Fruit fly (Drosophila melanogaster): ENCODE measurements around the gene CG5938.

DNA sequence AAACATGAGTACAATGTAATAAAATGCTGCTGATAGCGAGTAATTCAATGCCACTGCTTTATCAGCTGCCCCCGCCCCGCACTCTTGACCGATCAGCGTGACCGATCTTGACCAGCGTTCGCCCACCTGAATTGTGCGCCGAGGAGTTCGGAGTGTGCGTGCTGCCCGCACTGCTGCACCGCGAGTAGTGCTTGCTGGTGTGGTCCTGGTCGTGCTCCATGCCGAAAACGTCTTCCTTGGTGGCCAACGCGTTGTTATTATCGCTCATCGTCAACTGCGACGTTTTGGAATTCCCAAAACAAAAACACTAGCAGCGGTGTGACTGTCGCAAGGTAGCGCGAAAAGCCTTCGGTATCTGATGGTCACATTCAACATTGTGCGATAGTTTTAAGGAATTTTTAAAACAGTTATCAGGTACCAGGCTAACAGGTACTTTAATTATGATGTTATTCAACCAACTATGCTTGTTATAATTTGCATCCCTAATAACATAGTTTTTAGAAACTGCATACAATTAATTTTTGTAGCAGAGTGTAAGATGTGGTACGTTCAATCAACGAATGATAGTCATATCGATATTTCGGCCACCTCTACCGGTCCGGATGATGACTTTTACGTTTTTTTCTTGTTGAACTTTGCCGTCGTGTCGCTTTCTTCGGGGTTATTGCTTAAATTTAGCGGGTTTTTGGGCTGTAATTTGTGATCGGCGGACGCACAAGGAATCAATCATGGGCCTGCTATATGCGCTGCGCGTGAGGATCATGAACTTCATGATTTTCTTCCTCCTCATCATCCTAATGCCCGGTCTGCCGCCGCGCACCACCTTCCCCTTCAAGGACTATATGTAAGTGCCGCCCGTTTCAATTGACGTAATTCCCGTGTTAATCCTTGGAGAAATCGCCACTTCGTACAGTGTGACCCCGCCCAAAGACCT lies 13.9 kb downstream of the CG5938 start, which contains the start of the genes bigmax and Hmu:
- TF ChIP-seq pad (GFP tag; optimal IDR thresholded peaks at IDR 0.05) (peak; percentile 56), Crg-1 (GFP tag; optimal IDR thresholded peaks at IDR 0.05) (peak; percentile 71)

Measured in whole organism, adult.